Fruit fly (Drosophila melanogaster): ENCODE measurements around the gene CG7778.
A peak's percentile ranks its signal among the peaks of the same experiment; 100 is the strongest.

CG7778 gene

dm6 chr2L:8311091-8311490 lies 35.3 kb upstream of the CG7778 start, which contains the start of the genes CG7810 and CG7806 (continued):
- TF ChIP-seq prd (optimal IDR thresholded peaks at IDR 0.05) = no peak
- TF ChIP-seq prd (GFP tag; IDR thresholded peaks at IDR 0.05) = peak; percentile 87
- TF ChIP-seq chn (GFP tag; optimal IDR thresholded peaks at IDR 0.05) = peak; percentile 85
- TF ChIP-seq ranshi (GFP tag; IDR thresholded peaks at IDR 0.05) = peak; percentile 89
- TF ChIP-seq pros (GFP tag; optimal IDR thresholded peaks at IDR 0.05) = peak; percentile 37
- peak; percentile 90 for TF ChIP-seq Atf6 (GFP tag; IDR thresholded peaks at IDR 0.05)
- TF ChIP-seq CG1602 (GFP tag; optimal IDR thresholded peaks at IDR 0.05) = peak; percentile 88
- peak; percentile 87 for TF ChIP-seq Antp (GFP tag; optimal IDR thresholded peaks at IDR 0.05)
- peak; percentile 86 for TF ChIP-seq CG2875 (GFP tag; optimal IDR thresholded peaks at IDR 0.05)
- peak; percentile 90 for TF ChIP-seq Mes4 (GFP tag; optimal IDR thresholded peaks at IDR 0.05)
- TF ChIP-seq CG9437 (GFP tag; optimal IDR thresholded peaks at IDR 0.05) = peak; percentile 95
- peak; percentile 99 for TF ChIP-seq sens (GFP tag)
- peak; percentile 81 for TF ChIP-seq NC2α (GFP tag; optimal IDR thresholded peaks at IDR 0.05)
- peak; percentile 58; the same call in 1 of the 2 replicates for TF ChIP-seq crol (GFP tag; IDR thresholded peaks at IDR 0.05)
- peak; percentile 90 for TF ChIP-seq lilli (GFP tag; optimal IDR thresholded peaks at IDR 0.05)
- peak; percentile 90 for TF ChIP-seq stwl (tag; optimal IDR thresholded peaks at IDR 0.05)
- peak in 1 of 2 experiments; percentile 64 for TF ChIP-seq crp (GFP tag; optimal IDR thresholded peaks at IDR 0.05)
- TF ChIP-seq croc (GFP tag; conservative IDR thresholded peaks at IDR 0.05) = peak; percentile 75
- no peak for TF ChIP-seq hbn (GFP tag; IDR thresholded peaks at IDR 0.05; ENCODE audit: partially characterized antibody)
- peak; percentile 39 for TF ChIP-seq CG7745 (tag; optimal IDR thresholded peaks at IDR 0.05)
- TF ChIP-seq sc (optimal IDR thresholded peaks at IDR 0.05) = no peak
- peak; percentile 69 for TF ChIP-seq sc (GFP tag; optimal IDR thresholded peaks at IDR 0.05)
- TF ChIP-seq abd-A (tag; optimal IDR thresholded peaks at IDR 0.05) = no peak
- TF ChIP-seq luna (GFP tag; optimal IDR thresholded peaks at IDR 0.05) = peak; percentile 69
- peak; percentile 89 for TF ChIP-seq Chrac-16 (GFP tag; optimal IDR thresholded peaks at IDR 0.05)
- TF ChIP-seq D19B (GFP tag; optimal IDR thresholded peaks at IDR 0.05) = no peak
- peak; percentile 85 for TF ChIP-seq pum (GFP tag; optimal IDR thresholded peaks at IDR 0.05)
- TF ChIP-seq CrebB (tag; optimal IDR thresholded peaks at IDR 0.05) = peak; percentile 86
- TF ChIP-seq CG18262 (tag; optimal IDR thresholded peaks at IDR 0.05) = peak; percentile 90
- TF ChIP-seq toy (GFP tag; IDR thresholded peaks at IDR 0.05) = 0 out of 2 replicates have a peak, but pooled peaks have one; percentile 31
- TF ChIP-seq sima (GFP tag; optimal IDR thresholded peaks at IDR 0.05) = peak; percentile 66
- peak; percentile 88 for TF ChIP-seq CG14050 (GFP tag; IDR thresholded peaks at IDR 0.05)
- TF ChIP-seq CG31224 (GFP tag; IDR thresholded peaks at IDR 0.05) = peak; percentile 80
- peak; percentile 89 for TF ChIP-seq CG12299 (tag; optimal IDR thresholded peaks at IDR 0.05)
- TF ChIP-seq bab2 (GFP tag; optimal IDR thresholded peaks at IDR 0.05) = peak; percentile 91
- peak; percentile 86 for TF ChIP-seq Dad (GFP tag; optimal IDR thresholded peaks at IDR 0.05)
- peak; percentile 48 for TF ChIP-seq Dref (GFP tag; IDR thresholded peaks at IDR 0.05)
- TF ChIP-seq CG12659 (GFP tag; optimal IDR thresholded peaks at IDR 0.05) = peak; percentile 95
- peak; percentile 25 for TF ChIP-seq CG4282 (GFP tag; optimal IDR thresholded peaks at IDR 0.05)
- TF ChIP-seq Eip74EF (GFP tag; optimal IDR thresholded peaks at IDR 0.05) = peak in 1 of 2 experiments; percentile 88
- TF ChIP-seq CG9727 (GFP tag; optimal IDR thresholded peaks at IDR 0.05) = peak; percentile 88
- TF ChIP-seq pho (GFP tag; optimal IDR thresholded peaks at IDR 0.05) = peak; percentile 89
- TF ChIP-seq cato (GFP tag; optimal IDR thresholded peaks at IDR 0.05; ENCODE audit: borderline replicate concordance) = peak; percentile 75
- TF ChIP-seq CG11696 (GFP tag; IDR thresholded peaks at IDR 0.05) = peak; percentile 67
- peak; percentile 91 for TF ChIP-seq CoRest (tag; optimal IDR thresholded peaks at IDR 0.05)
- TF ChIP-seq Ets65A (GFP tag) = peak; percentile 97
- peak; percentile 92 for TF ChIP-seq CG6689 (GFP tag; IDR thresholded peaks at IDR 0.05)
- TF ChIP-seq lbe (GFP tag; optimal IDR thresholded peaks at IDR 0.05) = peak; percentile 84
- no peak for TF ChIP-seq Opbp (GFP tag; IDR thresholded peaks at IDR 0.05; ENCODE audit: partially characterized antibody)
- TF ChIP-seq B-H1 (GFP tag; IDR thresholded peaks at IDR 0.05) = peak; percentile 81
- peak; percentile 74 for TF ChIP-seq CG15011 (GFP tag; optimal IDR thresholded peaks at IDR 0.05)
- peak; percentile 86 for TF ChIP-seq tx (GFP tag; optimal IDR thresholded peaks at IDR 0.05)

Data from whole organism, embryonic.